Worm (Caenorhabditis elegans) whole organism, late embryonic: ENCODE measurements around the gene fbxc-19.

Experiments used
- C08G9.2 ChIP-seq: sonication (generic microtip); optimal IDR thresholded peaks from 2 replicates; lab custom pipeline; 2016; ENCODE audit warnings: mild to moderate bottlenecking, missing genetic modification characterization, moderate library complexity, missing compliant biosample characterization
- K09A11.1 ChIP-seq: sonication (generic microtip); optimal IDR thresholded peaks from 2 replicates; lab custom pipeline; 2017; ENCODE audit warnings: antibody characterized with exemption, mild to moderate bottlenecking, missing genetic modification characterization, missing compliant biosample characterization; ENCODE audit not compliant: insufficient read depth
- Y22D7AL.16 ChIP-seq: sonication (generic microtip); optimal IDR thresholded peaks from 2 replicates; lab custom pipeline; 2016; ENCODE audit warnings: missing genetic modification characterization, missing compliant biosample characterization
- ama-1 ChIP-seq: fragments of 150-350 bp; optimal IDR thresholded peaks from 2 replicates; lab custom pipeline; 2014
- ceh-14 ChIP-seq: sonication (generic microtip); optimal IDR thresholded peaks from 2 replicates; lab custom pipeline; 2016; ENCODE audit warnings: missing genotype, missing genetic modification characterization, missing compliant biosample characterization
- ceh-48 ChIP-seq: sonication (generic microtip); optimal IDR thresholded peaks from 2 replicates; lab custom pipeline; 2016; ENCODE audit warnings: missing genetic modification characterization, inconsistent platforms, missing compliant biosample characterization
- hlh-13 ChIP-seq: fragments of 200-800 bp; sonication (Bioruptor generic); optimal IDR thresholded peaks from 2 replicates; lab custom pipeline; 2018; ENCODE audit warnings: mild to moderate bottlenecking, missing genetic modification characterization, missing compliant biosample characterization
- hlh-8 ChIP-seq: sonication (generic microtip); optimal IDR thresholded peaks from 2 replicates; lab custom pipeline; 2016; ENCODE audit warnings: missing genotype, missing genetic modification characterization, missing compliant biosample characterization
- lin-11 ChIP-seq: fragments of 200-800 bp; sonication (Bioruptor generic); optimal IDR thresholded peaks from 2 replicates; lab custom pipeline; 2018; ENCODE audit warnings: mild to moderate bottlenecking, missing genetic modification characterization, missing compliant biosample characterization
- pqm-1 ChIP-seq: sonication (generic microtip); optimal IDR thresholded peaks from 2 replicates; lab custom pipeline; 2016; ENCODE audit warnings: missing genetic modification characterization, missing compliant biosample characterization
- pros-1 ChIP-seq: fragments of 150-350 bp; optimal IDR thresholded peaks from 2 replicates; lab custom pipeline; 2014; ENCODE audit warnings: missing biosample characterization, missing genetic modification reagents, missing genetic modification characterization
- rnt-1 ChIP-seq: sonication (generic microtip); optimal IDR thresholded peaks from 2 replicates; lab custom pipeline; 2016; ENCODE audit warnings: missing genetic modification characterization, missing compliant biosample characterization
- tbx-2 ChIP-seq: sonication (generic microtip); optimal IDR thresholded peaks from 2 replicates; lab custom pipeline; 2016; ENCODE audit warnings: missing genetic modification characterization, missing compliant biosample characterization

DNA sequence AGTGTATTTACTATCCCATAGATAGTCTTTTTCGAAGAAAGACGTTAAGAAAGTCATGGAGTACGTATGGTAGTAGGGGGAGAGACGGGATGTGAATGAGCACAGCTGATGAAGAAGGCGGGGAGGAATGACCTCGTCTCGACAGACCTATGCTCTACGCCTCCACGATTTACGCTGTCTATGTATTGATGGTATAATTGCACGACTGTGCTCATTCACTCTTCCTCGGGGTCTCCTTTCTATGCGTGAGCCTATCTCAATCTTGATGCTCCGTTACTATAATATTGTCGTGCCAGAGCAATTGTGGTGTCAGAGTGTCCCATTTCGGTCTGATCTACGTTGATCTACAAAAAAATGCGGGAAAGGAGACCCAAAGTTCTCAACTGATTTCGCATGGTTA is 34.1 kb upstream of the fbxc-19 start, which contains the start of gene C08F1.10:
- TF ChIP-seq Y22D7AL.16 (no peak), pros-1 (no peak), rnt-1 (no peak), ceh-14 (tag; lab: Kevin White, UChicago) (no peak), K09A11.1 (no peak), tbx-2 (tag; lab: Kevin White, UChicago) (no peak), C08G9.2 (no peak), hlh-13 (no peak), hlh-8 (tag; lab: Kevin White, UChicago) (no peak), pqm-1 (tag; lab: Kevin White, UChicago) (no peak), ama-1 (no peak), lin-11 (no peak), ceh-48 (tag; lab: Kevin White, UChicago) (no peak)
